Fruit fly (Drosophila melanogaster) whole organism, wandering third instar larva: ENCODE results near the gene CG43219.

Experiments
- Abd-B ChIP-seq: fragments of >200 bp; optimal IDR thresholded peaks from 2 replicates; lab custom pipeline; 2017; ENCODE audit warnings: missing biosample characterization, missing genetic modification characterization
- CG9705 ChIP-seq: fragments of 200-800 bp; sonication (Bioruptor generic); optimal IDR thresholded peaks from 2 replicates; lab custom pipeline; 2018; ENCODE audit warnings: missing biosample characterization, mild to moderate bottlenecking, missing genetic modification characterization
- HLH106 ChIP-seq: fragments of 200-800 bp; optimal IDR thresholded peaks from 3 replicates; lab custom pipeline; 2019; ENCODE audit warnings: missing biosample characterization, mild to moderate bottlenecking, missing genetic modification characterization, moderate library complexity
- Hr78 ChIP-seq: fragments of >200 bp; optimal IDR thresholded peaks from 2 replicates; lab custom pipeline; 2017; ENCODE audit warnings: missing biosample characterization, missing genetic modification characterization
- Hr83 ChIP-seq: fragments of 200-300 bp; sonication (Bioruptor generic); optimal IDR thresholded peaks from 2 replicates; lab custom pipeline; 2016; ENCODE audit warnings: missing biosample characterization, mild to moderate bottlenecking, missing genetic modification characterization, moderate library complexity; ENCODE audit not compliant: poor library complexity, severe bottlenecking
- Myc ChIP-seq: fragments of >200 bp; optimal IDR thresholded peaks from 2 replicates; lab custom pipeline; 2017
- br ChIP-seq: fragments of 200-800 bp; sonication (Bioruptor generic); optimal IDR thresholded peaks from 2 replicates; lab custom pipeline; 2016; ENCODE audit warnings: missing biosample characterization, missing genetic modification characterization
- brk ChIP-seq: fragments of 200-800 bp; sonication (Bioruptor generic); optimal IDR thresholded peaks from 2 replicates; lab custom pipeline; 2016; ENCODE audit warnings: missing biosample characterization, mild to moderate bottlenecking, missing genetic modification characterization
- dmrt93B ChIP-seq: fragments of 200-800 bp; sonication (Bioruptor generic); optimal IDR thresholded peaks from 2 replicates; lab custom pipeline; 2018; ENCODE audit warnings: missing biosample characterization, mild to moderate bottlenecking, missing genetic modification characterization
- dsf ChIP-seq: sonication (Bioruptor generic); optimal IDR thresholded peaks from 2 replicates; lab custom pipeline; 2016; ENCODE audit warnings: missing biosample characterization, missing genetic modification characterization, borderline replicate concordance
- ey ChIP-seq: fragments of 200-800 bp; sonication (Bioruptor generic); optimal IDR thresholded peaks from 2 replicates; lab custom pipeline; 2016; ENCODE audit warnings: missing biosample characterization, missing genetic modification characterization
- fru ChIP-seq: fragments of 200-800 bp; sonication (Bioruptor generic); optimal IDR thresholded peaks from 3 replicates; lab custom pipeline; 2016; ENCODE audit warnings: missing biosample characterization, mild to moderate bottlenecking, missing genetic modification characterization
- h ChIP-seq: fragments of 200-800 bp; sonication (Bioruptor generic); optimal IDR thresholded peaks from 3 replicates; lab custom pipeline; 2016; ENCODE audit warnings: missing biosample characterization, mild to moderate bottlenecking, missing genetic modification characterization
- pan ChIP-seq: fragments of >200 bp; optimal IDR thresholded peaks from 2 replicates; lab custom pipeline; 2017

- TF ChIP-seq Abd-B (GFP tag; lab: Kevin White, UChicago) (no peak), h (GFP tag; lab: Kevin White, UChicago) (peak; percentile 31), brk (GFP tag; lab: Kevin White, UChicago) (no peak), br (no peak), ey (no peak), HLH106 (tag; lab: Kevin White, UChicago) (peak; percentile 43), dsf (no peak), fru (no peak), Myc (lab: Kevin White, UChicago) (no peak), Hr83 (GFP tag; lab: Kevin White, UChicago) (no peak), dmrt93B (GFP tag; lab: Kevin White, UChicago) (no peak), Hr78 (no peak), CG9705 (GFP tag; lab: Kevin White, UChicago) (no peak), pan (lab: Kevin White, UChicago) (no peak)
Measured at dm6 chr3L:21252932-21253760, 32.9 kb downstream of the CG43219 start.
